Worm (Caenorhabditis elegans): ENCODE results near the gene Y82E9BR.6.

DNA sequence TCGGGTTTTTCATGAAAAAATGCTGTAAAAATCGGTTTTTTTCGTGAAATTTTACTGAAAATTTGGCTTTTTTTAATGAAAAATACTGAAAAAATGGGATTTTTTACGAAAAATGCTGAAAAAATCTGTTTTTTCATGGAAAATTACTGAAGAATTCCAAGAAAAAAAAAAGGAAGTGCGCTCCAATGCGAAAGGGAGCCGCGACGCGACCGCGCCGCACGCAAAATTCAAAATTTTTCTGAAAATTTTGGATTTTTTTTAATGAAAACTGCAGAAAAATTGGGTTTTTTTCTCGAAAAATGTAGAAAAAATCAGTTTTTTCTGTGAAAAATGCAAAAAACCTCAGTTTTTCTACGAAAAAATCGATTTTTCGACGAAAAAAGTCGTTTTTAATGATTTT is 35.5 kb downstream of the Y82E9BR.6 start:
- TF ChIP-seq mep-1 (tag; optimal IDR thresholded peaks at IDR 0.05) (no peak), ces-1 (GFP tag; optimal IDR thresholded peaks at IDR 0.05) (no peak)
